Worm (Caenorhabditis elegans): ENCODE measurements around the gene unc-22.

- TF ChIP-seq elt-2 (tag; optimal IDR thresholded peaks at IDR 0.05) = no peak
- no peak for TF ChIP-seq nhr-67 (tag; optimal IDR thresholded peaks at IDR 0.05)
Measured at ce11 chrIV:11970171-11970570, 40.6 kb downstream of the unc-22 start, which contains the start of gene ZK829.9.
